Fruit fly (Drosophila melanogaster) whole organism, larva: ENCODE data around the gene CG15170.

Source experiments
- noc ChIP-seq: fragments of 200-800 bp; sonication (Bioruptor generic); optimal IDR thresholded peaks from 3 replicates; lab custom pipeline; 2019; ENCODE audit warnings: missing biosample characterization, mild to moderate bottlenecking, missing genetic modification characterization, moderate library complexity

CG15170 gene

DNA sequence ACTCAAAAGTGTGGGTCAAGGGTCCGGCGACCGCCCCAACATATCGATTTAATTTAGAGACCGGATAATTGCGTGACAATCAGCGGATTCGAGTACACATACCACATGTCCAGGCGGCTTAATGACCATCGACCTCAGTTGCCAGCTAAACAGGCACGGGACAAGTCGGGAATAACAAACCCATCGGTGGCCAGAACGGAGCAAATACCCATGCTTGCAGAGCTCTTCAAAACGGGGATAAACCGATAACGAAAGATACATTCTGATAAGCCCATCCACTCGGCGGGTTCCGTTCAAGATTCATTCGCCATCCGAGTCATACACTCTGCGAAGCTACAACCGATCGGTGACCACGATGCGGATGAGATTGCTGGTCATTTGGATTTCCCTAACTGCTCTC lies 687 bp upstream of the CG15170 start, which contains the start of gene CG15169:
Gene CG15169, plus strand, starts transcription at position 301 of the 400 bp plus-strand sequence.
- TF ChIP-seq noc (tag; lab: Kevin White, UChicago), result no peak

DNA sequence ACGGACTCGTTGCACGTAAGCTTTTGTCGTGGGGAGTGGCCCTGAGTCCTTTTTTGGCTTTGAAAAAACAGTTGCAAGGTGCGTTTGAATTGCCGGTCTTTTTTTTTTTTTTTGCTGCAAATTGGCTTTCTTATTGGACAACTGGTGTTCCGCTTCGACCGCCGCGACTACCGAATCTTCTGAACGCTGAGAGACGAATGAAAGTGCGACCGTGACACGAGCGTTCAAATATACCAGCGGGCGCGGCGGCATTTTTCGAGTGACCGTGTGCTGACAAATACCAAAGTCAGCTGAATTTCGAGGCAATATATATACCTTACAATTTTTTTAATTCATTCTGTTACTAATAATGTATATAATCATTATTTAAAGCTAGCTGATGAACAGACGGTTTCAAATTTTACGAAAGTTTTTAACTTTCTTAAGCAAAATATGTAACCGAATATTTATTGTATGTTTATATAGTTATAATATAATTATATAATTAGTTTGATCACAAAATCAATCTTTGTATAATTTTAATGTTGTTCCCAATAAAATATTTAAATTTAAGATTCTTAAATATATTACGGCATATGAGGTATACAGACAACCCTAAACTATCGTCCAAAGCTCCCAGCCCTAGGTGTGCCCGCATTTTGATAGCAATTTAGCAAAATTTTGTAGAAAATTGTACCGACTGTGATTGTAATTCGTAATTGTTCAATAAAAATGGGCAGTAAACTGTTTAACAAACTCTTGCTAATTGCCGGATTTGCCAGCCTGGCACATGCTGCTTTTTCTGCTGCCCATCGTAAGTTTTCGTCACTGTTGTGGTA lies 2.7 kb downstream of the CG15170 start, which contains the start of the genes Swip-1 and EMC5:
Gene Swip-1, minus strand, starts transcription at position 203 of the 818 bp plus-strand sequence.
Gene EMC5, plus strand, starts transcription at position 630 of the 818 bp plus-strand sequence.
- peak; percentile 60 for TF ChIP-seq noc (tag; lab: Kevin White, UChicago)

- no peak for TF ChIP-seq noc (tag; lab: Kevin White, UChicago)
These were observed 3.9 kb downstream of the CG15170 start for dm6 chr2L:18986125-18986498.

dm6 chr2L:18985201-18986124 lies 4.6 kb downstream of the CG15170 start:
- TF ChIP-seq noc (tag; lab: Kevin White, UChicago), result peak; percentile 83

DNA sequence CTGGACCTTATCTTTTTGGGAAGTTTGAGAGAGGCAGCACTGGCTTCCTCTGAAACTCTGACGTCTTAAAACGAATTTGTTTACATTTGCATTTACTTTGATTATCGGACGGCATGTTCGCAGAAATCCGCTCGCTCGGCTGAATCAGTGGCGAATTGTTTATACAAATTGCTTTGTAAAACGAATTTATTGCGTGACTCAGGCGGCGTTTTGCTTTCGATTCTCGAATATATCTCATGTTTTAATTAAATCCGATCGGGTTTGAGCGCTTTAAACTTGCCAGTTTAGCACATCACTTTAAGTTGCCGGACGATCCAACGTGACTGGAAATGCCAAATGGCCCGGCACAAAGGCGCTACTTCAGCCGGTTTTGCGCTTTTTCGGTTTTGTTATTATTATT lies 5.9 kb downstream of the CG15170 start:
- TF ChIP-seq noc (tag; lab: Kevin White, UChicago), result no peak

DNA sequence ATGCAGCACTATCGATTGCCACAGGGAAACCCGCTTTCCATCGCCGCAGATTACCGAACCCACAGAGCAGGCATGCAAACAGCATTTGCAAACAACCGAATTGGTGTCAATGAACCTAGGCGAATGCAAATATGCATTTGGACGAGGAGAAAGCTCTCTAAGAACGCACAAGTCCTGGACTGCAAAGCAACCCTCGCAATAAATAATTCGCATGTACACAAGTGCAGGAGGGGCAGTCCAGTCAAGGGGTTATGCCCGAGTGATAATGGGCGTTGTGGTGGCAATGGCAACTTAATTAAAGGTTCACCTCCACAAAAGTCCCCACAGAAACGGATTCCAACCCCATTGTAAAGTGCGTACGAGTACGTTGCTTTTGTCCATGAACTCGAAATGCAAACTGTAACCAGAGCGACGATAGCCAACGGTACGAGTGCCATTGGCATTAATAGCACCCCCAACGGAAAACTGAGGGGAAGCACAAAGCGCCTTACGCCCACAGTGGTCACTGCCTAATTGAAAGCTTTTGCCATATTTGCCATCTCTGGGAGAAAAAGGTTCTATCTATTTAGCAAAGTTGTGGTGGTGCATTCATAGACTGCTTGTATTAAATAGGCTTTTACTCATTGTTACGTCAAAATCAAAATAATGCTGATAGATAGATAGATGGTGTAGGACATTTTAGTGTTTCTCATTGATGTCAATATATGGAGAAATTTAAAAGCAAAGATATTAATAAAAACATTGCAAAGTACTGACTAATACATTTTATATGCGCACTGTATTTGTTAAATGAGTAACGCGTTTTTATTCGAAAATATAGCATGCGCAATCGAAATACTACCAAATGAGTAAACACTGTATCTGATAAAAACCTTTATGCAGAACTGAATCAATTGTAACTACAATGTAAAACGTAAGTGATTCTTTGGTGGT lies 6.9 kb downstream of the CG15170 start:
- TF ChIP-seq noc (tag; lab: Kevin White, UChicago), result no peak

- TF ChIP-seq noc (tag; lab: Kevin White, UChicago), result no peak
These were observed 8.0 kb downstream of the CG15170 start for dm6 chr2L:18981947-18982579.

DNA sequence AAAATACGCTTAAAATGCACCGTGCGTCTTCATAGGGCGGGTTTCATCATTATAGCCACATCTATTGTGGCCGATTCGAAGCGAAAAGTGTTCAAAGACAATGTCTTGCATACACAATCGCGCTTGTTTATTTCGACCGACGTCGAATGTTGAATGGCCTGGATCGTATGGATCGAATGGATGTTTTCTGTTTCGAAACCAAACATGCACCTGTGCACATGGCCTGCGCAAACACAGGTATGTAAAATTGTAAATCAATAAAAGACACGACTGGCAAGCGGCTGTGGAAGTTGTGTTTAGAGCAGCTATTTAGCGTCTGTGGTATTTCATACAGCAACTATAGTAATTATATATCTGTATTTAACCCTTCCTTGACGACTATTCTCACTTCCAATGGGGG lies 8.5 kb downstream of the CG15170 start:
- TF ChIP-seq noc (tag; lab: Kevin White, UChicago), result no peak

DNA sequence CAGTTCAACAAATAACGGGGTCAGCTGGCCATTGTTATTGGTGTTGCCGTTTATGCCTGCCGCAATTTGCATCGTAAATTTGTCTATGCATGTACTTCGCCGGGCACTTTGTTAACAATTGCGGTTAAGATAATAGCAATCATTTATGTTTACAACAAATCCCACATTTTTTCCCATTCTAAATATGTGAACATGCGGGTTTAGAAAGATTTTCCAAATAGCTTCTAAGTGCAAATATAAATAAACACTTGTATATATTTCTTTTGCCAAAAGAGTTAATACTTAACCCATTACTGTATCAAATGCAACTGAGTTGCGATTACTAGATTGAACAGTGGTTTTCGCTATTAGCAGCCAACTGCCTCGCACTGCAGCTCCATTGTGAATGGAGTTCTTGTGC lies 9.1 kb downstream of the CG15170 start:
- no peak for TF ChIP-seq noc (tag; lab: Kevin White, UChicago)

dm6 chr2L:18979407-18979806 lies 10.6 kb downstream of the CG15170 start:
- TF ChIP-seq noc (tag; lab: Kevin White, UChicago), result no peak

DNA sequence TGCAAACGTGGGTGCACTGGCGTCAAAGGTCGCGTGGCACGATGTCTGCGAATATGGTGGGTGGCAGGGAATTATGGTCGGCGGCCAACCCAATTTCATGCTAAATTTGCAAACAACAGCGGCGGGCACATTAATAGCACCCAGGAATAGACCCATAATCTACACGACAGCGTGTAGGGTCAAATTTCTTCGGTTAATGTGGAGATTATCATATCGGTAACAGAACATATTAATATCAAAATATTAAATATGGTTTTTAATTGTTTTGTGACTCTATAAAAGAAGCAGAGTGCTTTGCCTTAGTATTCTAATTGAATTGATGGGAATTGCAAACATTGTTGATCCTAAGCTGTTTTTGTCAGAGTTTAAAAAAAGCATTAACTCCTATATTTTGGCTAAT lies 11.1 kb downstream of the CG15170 start:
- TF ChIP-seq noc (tag; lab: Kevin White, UChicago), result no peak

DNA sequence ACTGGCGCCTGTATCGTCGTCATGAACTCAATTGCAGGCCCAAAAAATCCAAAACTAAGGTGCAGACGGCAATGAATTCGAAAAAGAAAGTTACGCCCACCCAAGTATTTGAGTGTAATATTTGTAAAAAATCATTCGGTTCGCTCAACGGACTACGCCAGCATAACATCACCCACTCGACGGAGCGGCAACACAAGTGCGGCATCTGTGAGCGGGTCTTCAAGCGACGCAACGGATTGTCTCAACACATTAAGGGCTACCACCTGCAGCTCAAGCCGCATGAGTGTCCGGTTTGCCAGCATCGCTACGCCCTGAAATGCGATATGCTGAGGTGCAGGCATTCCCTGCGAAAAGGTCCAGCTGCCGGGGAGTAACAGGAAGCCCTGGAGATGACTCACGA lies 13.3 kb downstream of the CG15170 start:
- no peak for TF ChIP-seq noc (tag; lab: Kevin White, UChicago)

dm6 chr2L:18974063-18974779 lies 15.8 kb downstream of the CG15170 start, which contains the start of the genes L2HGDH and CG10431:
Gene L2HGDH (minus strand): TSS chr2L:18974448.
Gene CG10431 (plus strand): TSS chr2L:18974710.
- peak; percentile 78 for TF ChIP-seq noc (tag; lab: Kevin White, UChicago)
